Worm (Caenorhabditis elegans) whole organism, L4 larva: ENCODE data around the gene T09A5.5.

Source experiments
- R02D3.7 ChIP-seq: fragments of 150-350 bp; sonication (generic microtip); optimal IDR thresholded peaks from 3 replicates; lab custom pipeline; 2014; ENCODE audit warnings: missing biosample characterization, missing genetic modification characterization
- ces-1 ChIP-seq: fragments of 150-350 bp; sonication (generic microtip); optimal IDR thresholded peaks from 4 replicates; lab custom pipeline; 2014; ENCODE audit warnings: missing biosample characterization, missing genetic modification reagents, missing genetic modification characterization
- pha-4 ChIP-seq, 2 experiments: fragments of 150-350 bp in 1 of 2; fragments of 200-800 bp in 1 of 2; sonication (Bioruptor generic) in 1 of 2; IDR thresholded peaks in 1 of 2; optimal IDR thresholded peaks in 1 of 2; 2 replicates each; pipeline versions ENCODE4 v1.3.6 to Lab custom; 2014 to 2022; ENCODE audit warnings: missing genetic modification characterization in 2 of 2, missing genetic modification reagents in 2 of 2, missing biosample characterization in 1 of 2, missing compliant biosample characterization in 1 of 2

ce11 chrII:7860221-7860928 lies 6.8 kb upstream of the T09A5.5 start, which contains the start of gene lin-5:
- TF ChIP-seq ces-1 (no peak), R02D3.7 (tag; lab: Kevin White, UChicago) (no peak), pha-4 (GFP tag; IDR thresholded peaks at IDR 0.05; lab: Robert Waterston, UW) (no peak), pha-4 (tag; optimal IDR thresholded peaks at IDR 0.05; lab: Kevin White, UChicago) (no peak)
